Fruit fly (Drosophila melanogaster): ENCODE results near the gene tomboy20.

The tomboy20 gene

DNA sequence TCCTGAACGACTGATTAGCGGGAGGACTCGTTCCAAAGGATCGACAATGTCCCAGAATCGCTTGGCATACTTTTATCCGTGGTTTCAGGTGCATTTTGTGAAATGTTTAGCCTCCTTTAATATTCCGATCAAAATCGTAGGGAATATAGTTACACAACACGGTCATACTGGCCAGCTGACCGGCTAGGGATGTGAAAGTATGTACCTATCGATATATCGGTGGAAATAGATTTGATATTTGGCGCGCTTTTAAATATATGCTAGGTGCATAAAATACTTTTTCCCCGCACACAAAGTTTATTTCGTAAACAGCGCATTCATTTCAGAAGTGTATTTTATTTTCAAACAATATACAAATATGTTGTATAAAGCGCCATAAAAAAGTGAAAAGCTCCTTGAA lies 27.6 kb downstream of the tomboy20 start, which contains the start of gene CG31278:
TSS of gene CG31278 (minus strand) at position 172 of the 400 bp plus-strand sequence.
- TF ChIP-seq gfzf (GFP tag; optimal IDR thresholded peaks at IDR 0.05) (peak; percentile 67), az2 (GFP tag; optimal IDR thresholded peaks at IDR 0.05) (no peak), CG3847 (GFP tag; IDR thresholded peaks at IDR 0.05) (no peak), Hr78 (GFP tag; optimal IDR thresholded peaks at IDR 0.05) (no peak), CG14710 (tag; optimal IDR thresholded peaks at IDR 0.05) (no peak), HLHmδ (GFP tag; optimal IDR thresholded peaks at IDR 0.05) (no peak), ab (GFP tag; optimal IDR thresholded peaks at IDR 0.05) (no peak), bcd (GFP tag; optimal IDR thresholded peaks at IDR 0.05) (no peak), CG4328 (GFP tag; optimal IDR thresholded peaks at IDR 0.05) (no peak), CG16813 (GFP tag; IDR thresholded peaks at IDR 0.05; ENCODE audit: partially characterized antibody) (peak; percentile 74), Hand (GFP tag; optimal IDR thresholded peaks at IDR 0.05) (no peak), gsb (GFP tag; IDR thresholded peaks at IDR 0.05) (no peak), CG1792 (GFP tag; optimal IDR thresholded peaks at IDR 0.05) (no peak), CG14965 (GFP tag; optimal IDR thresholded peaks at IDR 0.05; ENCODE audit: borderline replicate concordance) (no peak), gcm2 (GFP tag; optimal IDR thresholded peaks at IDR 0.05) (no peak), CG18599 (GFP tag; optimal IDR thresholded peaks at IDR 0.05) (no peak), nau (GFP tag; optimal IDR thresholded peaks at IDR 0.05) (no peak), Dll (GFP tag; IDR thresholded peaks at IDR 0.05; ENCODE audit: partially characterized antibody) (peak; percentile 83), CG15601 (tag; optimal IDR thresholded peaks at IDR 0.05) (no peak), slou (GFP tag; optimal IDR thresholded peaks at IDR 0.05) (no peak), Hmr (GFP tag; optimal IDR thresholded peaks at IDR 0.05) (no peak), CG33557 (GFP tag; optimal IDR thresholded peaks at IDR 0.05) (no peak), CG34224 (GFP tag; IDR thresholded peaks at IDR 0.05; ENCODE audit: partially characterized antibody) (peak; percentile 81), Hsf (GFP tag; optimal IDR thresholded peaks at IDR 0.05) (no peak), CG32532 (GFP tag; IDR thresholded peaks at IDR 0.05) (no peak), CG6175 (GFP tag; IDR thresholded peaks at IDR 0.05) (no peak), chm (GFP tag; IDR thresholded peaks at IDR 0.05) (no peak), corto (GFP tag; optimal IDR thresholded peaks at IDR 0.05) (no peak), vvl (GFP tag; IDR thresholded peaks at IDR 0.05) (no peak), CkIIα-i1 (GFP tag; IDR thresholded peaks at IDR 0.05) (no peak), CG15011 (GFP tag; optimal IDR thresholded peaks at IDR 0.05) (no peak), gcm (GFP tag; optimal IDR thresholded peaks at IDR 0.05) (no peak), CG4282 (GFP tag; optimal IDR thresholded peaks at IDR 0.05) (no peak), HmgD (GFP tag; optimal IDR thresholded peaks at IDR 0.05) (no peak), pfk (GFP tag; optimal IDR thresholded peaks at IDR 0.05) (no peak), CG9817 (tag; optimal IDR thresholded peaks at IDR 0.05) (no peak), CG12744 (GFP tag; optimal IDR thresholded peaks at IDR 0.05) (no peak), Max (GFP tag; optimal IDR thresholded peaks at IDR 0.05) (no peak), nerfin-1 (tag; optimal IDR thresholded peaks at IDR 0.05) (no peak), CG7987 (GFP tag; optimal IDR thresholded peaks at IDR 0.05) (no peak), CG9215 (GFP tag; IDR thresholded peaks at IDR 0.05) (no peak), CG2129 (GFP tag; IDR thresholded peaks at IDR 0.05; ENCODE audit: partially characterized antibody) (peak; percentile 64), CG8765 (GFP tag; IDR thresholded peaks at IDR 0.05) (no peak), Atf6 (GFP tag; IDR thresholded peaks at IDR 0.05) (no peak), usp (GFP tag; optimal IDR thresholded peaks at IDR 0.05) (no peak), Six4 (GFP tag; optimal IDR thresholded peaks at IDR 0.05) (no peak), Meics (GFP tag; optimal IDR thresholded peaks at IDR 0.05) (no peak), CG2199 (GFP tag; IDR thresholded peaks at IDR 0.05) (no peak), CG17829 (tag; optimal IDR thresholded peaks at IDR 0.05) (no peak), nmo (GFP tag; optimal IDR thresholded peaks at IDR 0.05) (peak; percentile 23), CG17385 (GFP tag; optimal IDR thresholded peaks at IDR 0.05) (no peak)

Data from whole organism, embryonic.